Worm (Caenorhabditis elegans) whole organism, L4/young adult: ENCODE measurements around the gene F56D2.3.

Experiments used
- W03F9.2 ChIP-seq: fragments of 150-350 bp; optimal IDR thresholded peaks from 2 replicates; lab custom pipeline; 2014; ENCODE audit warnings: missing biosample characterization, missing genetic modification characterization
- him-1 ChIP-seq: sonication (generic microtip); optimal IDR thresholded peaks from 2 replicates; lab custom pipeline; 2016; ENCODE audit warnings: missing genotype, missing genetic modification reagents, missing genetic modification characterization, missing compliant biosample characterization

- TF ChIP-seq him-1 (tag; lab: Kevin White, UChicago) (no peak), W03F9.2 (tag; lab: Kevin White, UChicago) (no peak)
Measured at ce11 chrIII:5599958-5600357, 15.2 kb downstream of the F56D2.3 start, which contains the start of gene wdr-37.
